Fruit fly (Drosophila melanogaster) whole organism: Measurements from ENCODE around the gene CG43149.

Experiments used
- EcR ChIP-seq, 2 experiments: fragments of >200 bp; optimal IDR thresholded peaks; 2 replicates each; lab custom pipeline; 2017; ENCODE audit warnings: missing biosample characterization in 2 of 2, missing genetic modification characterization in 2 of 2, missing genetic modification reagents in 2 of 2
- psq ChIP-seq: fragments of >200 bp; optimal IDR thresholded peaks from 2 replicates; lab custom pipeline; 2017
- usp ChIP-seq: fragments of >200 bp; optimal IDR thresholded peaks from 2 replicates; lab custom pipeline; 2017; ENCODE audit warnings: missing biosample characterization, missing genetic modification characterization, mixed read lengths

dm6 chr3L:91933-92332 is 37.4 kb upstream of the CG43149 start:
- TF ChIP-seq usp (GFP tag; lab: Kevin White, UChicago) = no peak
- TF ChIP-seq EcR (GFP tag; optimal IDR thresholded peaks at IDR 0.05; lab: Kevin White, UChicago) = no peak
- TF ChIP-seq psq = no peak
